Fruit fly (Drosophila melanogaster): ENCODE data around the gene Arts.

Gene Arts

dm6 chr3L:16615132-16615709 lies 12.6 kb downstream of the Arts start, which contains the start of gene Mo25 (continued):
- TF ChIP-seq HLH3B (GFP tag; IDR thresholded peaks at IDR 0.05) = peak; percentile 32; the same call in 1 of the 2 replicates
- 0 out of 2 replicates have a peak, but pooled peaks have one; percentile 45 for TF ChIP-seq CG2129 (GFP tag; IDR thresholded peaks at IDR 0.05; ENCODE audit: partially characterized antibody)
- peak; percentile 46 for TF ChIP-seq NfI (GFP tag; optimal IDR thresholded peaks at IDR 0.05)
- TF ChIP-seq NFAT (GFP tag; IDR thresholded peaks at IDR 0.05) = peak; percentile 49; the same call in 1 of the 2 replicates
- peak; percentile 82 for TF ChIP-seq sqz (GFP tag; optimal IDR thresholded peaks at IDR 0.05)
- TF ChIP-seq Pdp1 (GFP tag; optimal IDR thresholded peaks at IDR 0.05) = peak in 1 of 2 experiments; percentile 41
- TF ChIP-seq CG4328 (GFP tag; optimal IDR thresholded peaks at IDR 0.05) = peak; percentile 7
- TF ChIP-seq en (GFP tag; optimal IDR thresholded peaks at IDR 0.05) = no peak
- TF ChIP-seq CG12299 (tag; optimal IDR thresholded peaks at IDR 0.05) = peak; percentile 11
- no peak for TF ChIP-seq ara (GFP tag; IDR thresholded peaks at IDR 0.05)
- no peak for TF ChIP-seq ftz-f1 (GFP tag; optimal IDR thresholded peaks at IDR 0.05)
- TF ChIP-seq MESR4 (GFP tag; optimal IDR thresholded peaks at IDR 0.05) = peak; percentile 84
- no peak for TF ChIP-seq H15 (GFP tag; IDR thresholded peaks at IDR 0.05)
- no peak for TF ChIP-seq Vsx1 (GFP tag; optimal IDR thresholded peaks at IDR 0.05)
- TF ChIP-seq CG10321 (GFP tag; IDR thresholded peaks at IDR 0.05) = no peak; the same call in 1 of the 2 replicates
- TF ChIP-seq CG11560 (tag; IDR thresholded peaks at IDR 0.05) = no peak
- no peak for TF ChIP-seq CG15011 (GFP tag; optimal IDR thresholded peaks at IDR 0.05)
- peak; percentile 86 for TF ChIP-seq amos (GFP tag; IDR thresholded peaks at IDR 0.05; ENCODE audit: partially characterized antibody)
- TF ChIP-seq lbe (GFP tag; optimal IDR thresholded peaks at IDR 0.05) = peak; percentile 83
- no peak for TF ChIP-seq Nf-YA (GFP tag; IDR thresholded peaks at IDR 0.05)
- no peak for TF ChIP-seq CG6854 (GFP tag; optimal IDR thresholded peaks at IDR 0.05)
- TF ChIP-seq sug (tag; optimal IDR thresholded peaks at IDR 0.05) = peak; percentile 52
- no peak for TF ChIP-seq CG11093 (GFP tag; IDR thresholded peaks at IDR 0.05)
- no peak for TF ChIP-seq CTCF (GFP tag; optimal IDR thresholded peaks at IDR 0.05)
- TF ChIP-seq CG32532 (GFP tag; IDR thresholded peaks at IDR 0.05) = peak; percentile 52
- TF ChIP-seq knrl (GFP tag; IDR thresholded peaks at IDR 0.05; ENCODE audit: partially characterized antibody) = peak; percentile 74
- no peak for TF ChIP-seq CG17568 (GFP tag; optimal IDR thresholded peaks at IDR 0.05)
- no peak for TF ChIP-seq bowl (GFP tag; IDR thresholded peaks at IDR 0.05)
- no peak for TF ChIP-seq stc (GFP tag; IDR thresholded peaks at IDR 0.05)
- TF ChIP-seq gce (GFP tag; IDR thresholded peaks at IDR 0.05) = no peak
- peak; percentile 45 for TF ChIP-seq gem (tag; optimal IDR thresholded peaks at IDR 0.05)
- TF ChIP-seq CG9437 (GFP tag; optimal IDR thresholded peaks at IDR 0.05) = peak; percentile 6
- TF ChIP-seq caup (GFP tag; optimal IDR thresholded peaks at IDR 0.05; ENCODE audit: severe bottlenecking) = peak; percentile 43
- peak; percentile 43 for TF ChIP-seq Dek (tag; optimal IDR thresholded peaks at IDR 0.05)
- no peak for TF ChIP-seq Atf6 (GFP tag; IDR thresholded peaks at IDR 0.05)
- peak; percentile 47 for TF ChIP-seq CG9797 (GFP tag; optimal IDR thresholded peaks at IDR 0.05)
- TF ChIP-seq pnt (GFP tag; optimal IDR thresholded peaks at IDR 0.05) = no peak
- TF ChIP-seq CG11247 (GFP tag; IDR thresholded peaks at IDR 0.05) = peak; percentile 35; the same call in 1 of the 2 replicates
- TF ChIP-seq sd (tag; optimal IDR thresholded peaks at IDR 0.05) = no peak
- peak in 1 of 2 experiments; percentile 13 for TF ChIP-seq insv (GFP tag; optimal IDR thresholded peaks at IDR 0.05)
- peak; percentile 10 for TF ChIP-seq Fer2 (tag; optimal IDR thresholded peaks at IDR 0.05)
- TF ChIP-seq CG4404 (GFP tag; IDR thresholded peaks at IDR 0.05) = no peak
- TF ChIP-seq yki (optimal IDR thresholded peaks at IDR 0.05) = no peak
- TF ChIP-seq CG18619 (GFP tag; optimal IDR thresholded peaks at IDR 0.05) = no peak
- peak; percentile 20 for TF ChIP-seq CG18764 (GFP tag; optimal IDR thresholded peaks at IDR 0.05)
- peak; percentile 78 for TF ChIP-seq trem (tag; optimal IDR thresholded peaks at IDR 0.05)
- peak; percentile 86 for TF ChIP-seq E2f2 (GFP tag; IDR thresholded peaks at IDR 0.05)
- TF ChIP-seq CkIIα-i1 (GFP tag; IDR thresholded peaks at IDR 0.05) = no peak
- TF ChIP-seq CG10431 (GFP tag; optimal IDR thresholded peaks at IDR 0.05) = peak; percentile 26
- peak; percentile 51 for TF ChIP-seq CG7839 (tag; optimal IDR thresholded peaks at IDR 0.05)
- TF ChIP-seq hbn (GFP tag; IDR thresholded peaks at IDR 0.05; ENCODE audit: partially characterized antibody) = peak; percentile 79

All from whole organism, embryonic.